Fruit fly (Drosophila melanogaster) whole organism, embryonic: ENCODE results near the gene Gr89a.

Source experiments
- Abd-B ChIP-seq: fragments of 200-800 bp; sonication (Bioruptor generic); optimal IDR thresholded peaks from 2 replicates; lab custom pipeline; 2018; ENCODE audit warnings: missing biosample characterization, mild to moderate bottlenecking, missing genetic modification characterization, moderate library complexity
- Atf-2 ChIP-seq: fragments of 200-800 bp; sonication (Bioruptor generic); optimal IDR thresholded peaks from 2 replicates; lab custom pipeline; 2016; ENCODE audit warnings: missing biosample characterization, missing genetic modification characterization
- CG10959 ChIP-seq: fragments of 200-800 bp; sonication (Bioruptor generic); IDR thresholded peaks from 2 replicates; pipeline ENCODE4 v1.3.6; 2022; ENCODE audit warnings: missing biosample characterization, missing genetic modification characterization
- CG11456 ChIP-seq: fragments of 200-800 bp; sonication (Bioruptor generic); IDR thresholded peaks from 3 replicates; pipeline ENCODE4 v1.3.6; 2022; ENCODE audit warnings: missing biosample characterization, missing genetic modification characterization
- CG11560 ChIP-seq: fragments of 200-800 bp; sonication (Bioruptor generic); IDR thresholded peaks from 3 replicates; pipeline ENCODE4 v1.3.6; 2022; ENCODE audit warnings: missing biosample characterization, missing genetic modification characterization
- CG12104 ChIP-seq: fragments of 200-800 bp; sonication (Bioruptor generic); optimal IDR thresholded peaks from 3 replicates; lab custom pipeline; 2016; ENCODE audit warnings: missing biosample characterization, missing genetic modification characterization
- CG12219 ChIP-seq: fragments of 200-800 bp; sonication (Bioruptor generic); optimal IDR thresholded peaks from 3 replicates; lab custom pipeline; 2018; ENCODE audit warnings: missing biosample characterization, mild to moderate bottlenecking, missing genetic modification characterization
- CG1233 ChIP-seq: fragments of 200-800 bp; sonication (Bioruptor generic); optimal IDR thresholded peaks from 4 replicates; lab custom pipeline; 2018; ENCODE audit warnings: missing biosample characterization, mild to moderate bottlenecking, missing genetic modification characterization
- CG17186 ChIP-seq: fragments of 200-800 bp; sonication (Bioruptor generic); optimal IDR thresholded peaks from 3 replicates; lab custom pipeline; 2017; ENCODE audit warnings: missing biosample characterization, missing genetic modification reagents, missing genetic modification characterization
- CG1792 ChIP-seq: fragments of 200-800 bp; sonication (Bioruptor generic); optimal IDR thresholded peaks from 2 replicates; lab custom pipeline; 2016; ENCODE audit warnings: missing biosample characterization, missing genetic modification characterization
- CG4730 ChIP-seq: fragments of 200-800 bp; sonication (Bioruptor generic); IDR thresholded peaks from 2 replicates; pipeline ENCODE4 v1.3.6; 2022; ENCODE audit warnings: missing biosample characterization, missing genetic modification characterization
- CG6254 ChIP-seq: fragments of 200-800 bp; sonication (Bioruptor generic); optimal IDR thresholded peaks from 3 replicates; lab custom pipeline; 2017; ENCODE audit warnings: mild to moderate bottlenecking, missing biosample characterization, missing genetic modification reagents, missing genetic modification characterization
- CG6689 ChIP-seq: fragments of 200-800 bp; sonication (Bioruptor generic); IDR thresholded peaks from 2 replicates; pipeline ENCODE4 v1.3.6; 2022; ENCODE audit warnings: missing biosample characterization, missing genetic modification characterization
- CG6813 ChIP-seq: fragments of 200-800 bp; sonication (Bioruptor generic); optimal IDR thresholded peaks from 2 replicates; lab custom pipeline; 2017; ENCODE audit warnings: missing biosample characterization, missing genetic modification characterization, mild to moderate bottlenecking, moderate library complexity, missing genetic modification reagents
- CG8359 ChIP-seq: fragments of 200-800 bp; sonication (Bioruptor generic); optimal IDR thresholded peaks from 2 replicates; lab custom pipeline; 2017; ENCODE audit warnings: missing biosample characterization, mild to moderate bottlenecking, missing genetic modification characterization, borderline replicate concordance
- CkIIα-i1 ChIP-seq: fragments of 200-800 bp; sonication (Bioruptor generic); IDR thresholded peaks from 2 replicates; pipeline ENCODE4 v1.3.6; 2022; ENCODE audit warnings: missing biosample characterization, missing genetic modification characterization
- CoRest ChIP-seq: fragments of 200-800 bp; sonication (Bioruptor generic); optimal IDR thresholded peaks from 3 replicates; lab custom pipeline; 2018; ENCODE audit warnings: missing biosample characterization, mild to moderate bottlenecking, missing genetic modification characterization, moderate library complexity
- D19A ChIP-seq: fragments of 200-800 bp; optimal IDR thresholded peaks from 3 replicates; lab custom pipeline; 2019; ENCODE audit warnings: missing biosample characterization, mild to moderate bottlenecking, missing genetic modification characterization, moderate library complexity
- E2f2 ChIP-seq: fragments of 200-800 bp; sonication (Bioruptor generic); IDR thresholded peaks from 2 replicates; pipeline ENCODE4 v1.3.6; 2022; ENCODE audit warnings: missing biosample characterization, missing genetic modification characterization
- GATAe ChIP-seq: fragments of 200-800 bp; sonication (Bioruptor generic); conservative IDR thresholded peaks from 2 replicates; pipeline ENCODE4 v1.3.6; 2022; ENCODE audit warnings: missing biosample characterization, missing genetic modification characterization
- Hr51 ChIP-seq, 2 experiments: fragments of 200-800 bp; sonication (Bioruptor generic); optimal IDR thresholded peaks; 2 replicates in 1 of 2; 3 replicates in 1 of 2; lab custom pipeline; 2016 to 2018; ENCODE audit warnings: missing biosample characterization in 2 of 2, missing genetic modification characterization in 2 of 2, mild to moderate bottlenecking in 1 of 2, moderate library complexity in 1 of 2
- Lhr ChIP-seq: fragments of 200-800 bp; sonication (Bioruptor generic); optimal IDR thresholded peaks from 3 replicates; lab custom pipeline; 2017; ENCODE audit warnings: mild to moderate bottlenecking, missing biosample characterization, missing genetic modification reagents, missing genetic modification characterization
- NK7.1 ChIP-seq: fragments of 200-800 bp; sonication (Bioruptor generic); optimal IDR thresholded peaks from 3 replicates; lab custom pipeline; 2016; ENCODE audit warnings: missing biosample characterization, missing genetic modification characterization
- Optix ChIP-seq: fragments of 200-800 bp; sonication (Bioruptor generic); IDR thresholded peaks from 3 replicates; pipeline ENCODE4 v1.3.6; 2022; ENCODE audit warnings: missing biosample characterization, missing genetic modification characterization
- Ptx1 ChIP-seq: fragments of 200-800 bp; sonication (Bioruptor generic); IDR thresholded peaks from 2 replicates; pipeline ENCODE4 v1.3.6; 2022; ENCODE audit warnings: missing biosample characterization, missing genetic modification characterization
- Taf1 ChIP-seq: fragments of 200-800 bp; sonication (Bioruptor generic); IDR thresholded peaks from 2 replicates; pipeline ENCODE4 v1.3.6; 2022; ENCODE audit warnings: missing biosample characterization, missing genetic modification characterization
- Xrp1 ChIP-seq: fragments of 200-800 bp; sonication (Bioruptor generic); IDR thresholded peaks from 2 replicates; pipeline ENCODE4 v1.3.6; 2022; ENCODE audit warnings: missing biosample characterization, missing genetic modification characterization
- al ChIP-seq: fragments of 200-800 bp; sonication (Bioruptor generic); IDR thresholded peaks from 2 replicates; pipeline ENCODE4 v1.3.6; 2022; ENCODE audit warnings: missing biosample characterization, missing genetic modification characterization
- aop ChIP-seq: fragments of 200-800 bp; sonication (Bioruptor generic); IDR thresholded peaks from 2 replicates; pipeline ENCODE4 v1.3.6; 2022; ENCODE audit warnings: missing biosample characterization, missing genetic modification characterization
- corto ChIP-seq: fragments of 200-800 bp; sonication (Bioruptor generic); optimal IDR thresholded peaks from 2 replicates; lab custom pipeline; 2016; ENCODE audit warnings: missing biosample characterization, mild to moderate bottlenecking, missing genetic modification characterization, moderate library complexity
- dm ChIP-seq: fragments of 200-800 bp; sonication (Bioruptor generic); optimal IDR thresholded peaks from 3 replicates; lab custom pipeline; 2016; ENCODE audit warnings: missing biosample characterization, missing genetic modification characterization
- fd96Cb ChIP-seq: fragments of 200-800 bp; sonication (Bioruptor generic); optimal IDR thresholded peaks from 2 replicates; lab custom pipeline; 2018; ENCODE audit warnings: missing biosample characterization, mild to moderate bottlenecking, missing genetic modification characterization, moderate library complexity
- jing ChIP-seq: fragments of 200-800 bp; sonication (Bioruptor generic); optimal IDR thresholded peaks from 2 replicates; lab custom pipeline; 2018; ENCODE audit warnings: missing biosample characterization, mild to moderate bottlenecking, missing genetic modification characterization
- luna ChIP-seq: fragments of 200-800 bp; sonication (Bioruptor generic); optimal IDR thresholded peaks from 2 replicates; lab custom pipeline; 2016; ENCODE audit warnings: missing biosample characterization, missing genetic modification characterization
- maf-S ChIP-seq: fragments of 200-800 bp; sonication (Bioruptor generic); optimal IDR thresholded peaks from 2 replicates; lab custom pipeline; 2016; ENCODE audit warnings: missing biosample characterization, missing genetic modification characterization
- nom ChIP-seq: fragments of 200-800 bp; sonication (Bioruptor generic); optimal IDR thresholded peaks from 2 replicates; lab custom pipeline; 2017; ENCODE audit warnings: missing biosample characterization, missing genetic modification characterization, mild to moderate bottlenecking, moderate library complexity, missing genetic modification reagents
- phol ChIP-seq: fragments of 200-800 bp; sonication (Bioruptor generic); optimal IDR thresholded peaks from 3 replicates; lab custom pipeline; 2018; ENCODE audit warnings: missing biosample characterization, mild to moderate bottlenecking, missing genetic modification characterization, moderate library complexity
- pros ChIP-seq: fragments of 200-800 bp; sonication (Bioruptor generic); optimal IDR thresholded peaks from 3 replicates; lab custom pipeline; 2019; ENCODE audit warnings: missing biosample characterization, mild to moderate bottlenecking, missing genetic modification characterization, moderate library complexity
- rib ChIP-seq: fragments of 200-800 bp; sonication (Bioruptor generic); IDR thresholded peaks from 2 replicates; pipeline ENCODE4 v1.3.6; 2022; ENCODE audit warnings: missing biosample characterization, missing genetic modification characterization
- schlank ChIP-seq: fragments of 200-800 bp; sonication (Bioruptor generic); optimal IDR thresholded peaks from 2 replicates; lab custom pipeline; 2018; ENCODE audit warnings: missing biosample characterization, mild to moderate bottlenecking, missing genetic modification characterization
- sens ChIP-seq: fragments of 200-800 bp; sonication (Bioruptor generic); peaks from one replicate; lab custom pipeline; 2016; ENCODE audit warnings: missing biosample characterization, missing genetic modification characterization
- so ChIP-seq: fragments of 200-800 bp; sonication (Bioruptor generic); IDR thresholded peaks from 3 replicates; pipeline ENCODE4 v1.3.6; 2022; ENCODE audit warnings: missing biosample characterization, missing genetic modification characterization
- unc-4 ChIP-seq: fragments of 200-800 bp; sonication (Bioruptor generic); IDR thresholded peaks from 2 replicates; pipeline ENCODE4 v1.3.6; 2022; ENCODE audit warnings: missing biosample characterization, missing genetic modification characterization; ENCODE audit not compliant: partially characterized antibody
- vvl ChIP-seq: fragments of 200-800 bp; sonication (Bioruptor generic); IDR thresholded peaks from 2 replicates; pipeline ENCODE4 v1.3.6; 2022; ENCODE audit warnings: missing biosample characterization, missing genetic modification characterization

The Gr89a gene

dm6 chr3R:16449187-16449973, 49.4 kb downstream of the Gr89a start (continued):
- TF ChIP-seq CG1233 (GFP tag; lab: Kevin White, UChicago) = peak; percentile 90
- peak; percentile 87 for TF ChIP-seq CG12219 (GFP tag; lab: Kevin White, UChicago)
- peak; percentile 55 for TF ChIP-seq CG17186 (GFP tag; lab: Kevin White, UChicago)
- TF ChIP-seq schlank (tag; lab: Kevin White, UChicago) = peak; percentile 71
- peak; percentile 93 for TF ChIP-seq CG6689 (GFP tag; lab: Robert Waterston, UW)
- TF ChIP-seq CG4730 (GFP tag; lab: Robert Waterston, UW) = peak; percentile 92
- peak; percentile 87 for TF ChIP-seq Atf-2 (GFP tag; lab: Kevin White, UChicago)
- peak; percentile 96 for TF ChIP-seq nom (GFP tag; lab: Kevin White, UChicago)
- TF ChIP-seq CG6254 (GFP tag; lab: Kevin White, UChicago) = peak; percentile 77
- peak; percentile 81 to 83 for TF ChIP-seq Hr51 (GFP tag; optimal IDR thresholded peaks at IDR 0.05; lab: Kevin White, UChicago)
- peak; percentile 82 for TF ChIP-seq dm (GFP tag; lab: Kevin White, UChicago)
- TF ChIP-seq CG11560 (tag; lab: Robert Waterston, UW) = peak; percentile 81
- peak; percentile 95 for TF ChIP-seq CoRest (tag; lab: Kevin White, UChicago)
- peak; percentile 98 for TF ChIP-seq fd96Cb (tag; lab: Kevin White, UChicago)
- TF ChIP-seq al (GFP tag; lab: Robert Waterston, UW) = peak; percentile 75
- TF ChIP-seq CG6813 (GFP tag; lab: Kevin White, UChicago) = peak; percentile 88
- peak; percentile 74 for TF ChIP-seq Taf1 (GFP tag; lab: Robert Waterston, UW)
- TF ChIP-seq Abd-B (GFP tag; lab: Kevin White, UChicago) = peak; percentile 96
- TF ChIP-seq rib (GFP tag; lab: Robert Waterston, UW) = peak; percentile 71
- peak; percentile 52; the same call in 1 of the 2 replicates for TF ChIP-seq E2f2
- TF ChIP-seq GATAe (GFP tag; lab: Robert Waterston, UW) = peak; percentile 46
- peak; percentile 89 for TF ChIP-seq CG1792 (GFP tag; lab: Kevin White, UChicago)
- peak; percentile 98 for TF ChIP-seq Xrp1 (GFP tag; lab: Robert Waterston, UW)
- peak; percentile 92 for TF ChIP-seq D19A (tag; lab: Kevin White, UChicago)
- TF ChIP-seq CkIIα-i1 (GFP tag; lab: Robert Waterston, UW) = peak; percentile 53; the same call in 1 of the 2 replicates
- no peak for TF ChIP-seq corto
- TF ChIP-seq luna (GFP tag; lab: Kevin White, UChicago) = no peak
- TF ChIP-seq Lhr (GFP tag; lab: Kevin White, UChicago) = peak; percentile 89
- TF ChIP-seq CG12104 (GFP tag; lab: Kevin White, UChicago) = peak; percentile 88
- peak; percentile 94 for TF ChIP-seq Ptx1 (GFP tag; lab: Robert Waterston, UW)
- peak; percentile 95 for TF ChIP-seq CG11456 (GFP tag; lab: Robert Waterston, UW)
- TF ChIP-seq CG8359 (GFP tag; lab: Kevin White, UChicago) = peak; percentile 84
- TF ChIP-seq vvl (GFP tag; lab: Robert Waterston, UW) = peak; percentile 97
- peak; percentile 84 for TF ChIP-seq maf-S
- TF ChIP-seq NK7.1 (GFP tag; lab: Kevin White, UChicago) = peak; percentile 76
- TF ChIP-seq Optix = peak; percentile 94
- TF ChIP-seq CG10959 = peak; percentile 98
- TF ChIP-seq aop (GFP tag; lab: Robert Waterston, UW) = peak; percentile 95
- peak; percentile 99 for TF ChIP-seq sens (GFP tag; lab: Kevin White, UChicago)
- TF ChIP-seq unc-4 (GFP tag; lab: Robert Waterston, UW) = no peak
- peak; percentile 96 for TF ChIP-seq phol (tag; lab: Kevin White, UChicago)
- TF ChIP-seq jing (GFP tag; lab: Kevin White, UChicago) = peak; percentile 93
- TF ChIP-seq pros = peak; percentile 96
- peak; percentile 85 for TF ChIP-seq so (GFP tag; lab: Robert Waterston, UW)
